Worm (Caenorhabditis elegans) whole organism, young adult: ENCODE measurements around the gene try-5.

Experiments used
- B0019.2 ChIP-seq: fragments of 200-800 bp; sonication (Bioruptor generic); conservative IDR thresholded peaks from 2 replicates; pipeline ENCODE4 v1.3.6; 2022; ENCODE audit warnings: missing genetic modification reagents, missing genetic modification characterization, missing compliant biosample characterization
- C06A6.2 ChIP-seq: fragments of 200-800 bp; sonication (Bioruptor generic); conservative IDR thresholded peaks from 2 replicates; pipeline ENCODE4 v1.3.6; 2022; ENCODE audit warnings: missing genetic modification characterization, missing compliant biosample characterization
- C17E4.6 ChIP-seq: fragments of 200-800 bp; sonication (Bioruptor generic); IDR thresholded peaks from 2 replicates; pipeline ENCODE4 v1.3.6; 2022; ENCODE audit warnings: missing genetic modification reagents, missing genetic modification characterization, missing compliant biosample characterization
- D2030.7 ChIP-seq: fragments of 200-800 bp; sonication (Bioruptor generic); IDR thresholded peaks from 2 replicates; pipeline ENCODE4 v1.3.6; 2022; ENCODE audit warnings: missing genetic modification reagents, missing genetic modification characterization, missing compliant biosample characterization
- F37B4.10 ChIP-seq: fragments of 200-800 bp; sonication (Bioruptor generic); IDR thresholded peaks from 2 replicates; pipeline ENCODE4 v1.3.6; 2022; ENCODE audit warnings: missing genetic modification characterization, missing compliant biosample characterization
- F39B2.1 ChIP-seq: fragments of 200-800 bp; sonication (Bioruptor generic); IDR thresholded peaks from 2 replicates; pipeline ENCODE4 v1.3.6; 2022; ENCODE audit warnings: missing genetic modification reagents, missing genetic modification characterization, missing compliant biosample characterization
- K11D2.4 ChIP-seq: fragments of 200-800 bp; sonication (Bioruptor generic); IDR thresholded peaks from 2 replicates; pipeline ENCODE4 v1.3.6; 2022; ENCODE audit warnings: missing genetic modification reagents, missing genetic modification characterization, missing compliant biosample characterization
- Y53G8AR.9 ChIP-seq: fragments of 200-800 bp; sonication (Bioruptor generic); conservative IDR thresholded peaks from 2 replicates; pipeline ENCODE4 v1.3.6; 2022; ENCODE audit warnings: missing genetic modification reagents, missing genetic modification characterization, missing compliant biosample characterization
- Y56A3A.18 ChIP-seq: fragments of 200-800 bp; sonication (Bioruptor generic); IDR thresholded peaks from 2 replicates; pipeline ENCODE4 v1.3.6; 2022; ENCODE audit warnings: missing genetic modification reagents, missing genetic modification characterization, missing compliant biosample characterization
- Y67H2A.10 ChIP-seq: fragments of 200-800 bp; sonication (Bioruptor generic); conservative IDR thresholded peaks from 2 replicates; pipeline ENCODE4 v1.3.6; 2022; ENCODE audit warnings: missing genetic modification reagents, missing genetic modification characterization, missing compliant biosample characterization
- Y79H2A.3 ChIP-seq: fragments of 200-800 bp; sonication (Bioruptor generic); conservative IDR thresholded peaks from 2 replicates; pipeline ENCODE4 v1.3.6; 2022; ENCODE audit warnings: missing genetic modification reagents, missing genetic modification characterization, missing compliant biosample characterization
- Y95B8A.8 ChIP-seq: fragments of 200-800 bp; sonication (Bioruptor generic); IDR thresholded peaks from 2 replicates; pipeline ENCODE4 v1.3.6; 2022; ENCODE audit warnings: missing genetic modification reagents, missing genetic modification characterization, missing compliant biosample characterization
- aptf-2 ChIP-seq: fragments of 200-800 bp; sonication (Bioruptor generic); conservative IDR thresholded peaks from 2 replicates; pipeline ENCODE4 v1.3.6; 2022; ENCODE audit warnings: missing genetic modification reagents, missing genetic modification characterization, missing compliant biosample characterization
- aptf-3 ChIP-seq: fragments of 200-800 bp; sonication (Bioruptor generic); IDR thresholded peaks from 2 replicates; pipeline ENCODE4 v1.3.6; 2022; ENCODE audit warnings: missing genetic modification characterization, missing compliant biosample characterization
- attf-3 ChIP-seq: fragments of 200-800 bp; sonication (Bioruptor generic); conservative IDR thresholded peaks from 2 replicates; pipeline ENCODE4 v1.3.6; 2022; ENCODE audit warnings: missing genetic modification reagents, missing genetic modification characterization, missing compliant biosample characterization
- attf-6 ChIP-seq: fragments of 200-800 bp; sonication (Bioruptor generic); IDR thresholded peaks from 2 replicates; pipeline ENCODE4 v1.3.6; 2022; ENCODE audit warnings: missing genetic modification reagents, missing genetic modification characterization, missing compliant biosample characterization
- bed-2 ChIP-seq: fragments of 200-800 bp; sonication (Bioruptor generic); IDR thresholded peaks from 2 replicates; pipeline ENCODE4 v1.3.6; 2022; ENCODE audit warnings: missing genetic modification reagents, missing genetic modification characterization, missing compliant biosample characterization
- cebp-1 ChIP-seq, 2 experiments: fragments of 200-800 bp in 1 of 2; sonication (Bioruptor generic) in 1 of 2; sonication (generic microtip) in 1 of 2; IDR thresholded peaks in 1 of 2; optimal IDR thresholded peaks in 1 of 2; 2 replicates each; pipeline versions ENCODE4 v1.3.6 to Lab custom; 2017 to 2022; ENCODE audit warnings: missing compliant biosample characterization in 2 of 2, missing genetic modification characterization in 2 of 2, mild to moderate bottlenecking in 1 of 2, missing genetic modification reagents in 1 of 2, moderate library complexity in 1 of 2
- cebp-2 ChIP-seq: fragments of 200-800 bp; sonication (Bioruptor generic); IDR thresholded peaks from 2 replicates; pipeline ENCODE4 v1.3.6; 2022; ENCODE audit warnings: missing genetic modification characterization, missing compliant biosample characterization
- ceh-100 ChIP-seq: fragments of 200-800 bp; sonication (Bioruptor generic); IDR thresholded peaks from 2 replicates; pipeline ENCODE4 v1.3.6; 2022; ENCODE audit warnings: missing genetic modification reagents, missing genetic modification characterization, missing compliant biosample characterization
- ceh-40 ChIP-seq: fragments of 200-800 bp; sonication (Bioruptor generic); IDR thresholded peaks from 2 replicates; pipeline ENCODE4 v1.3.6; 2022; ENCODE audit warnings: missing genetic modification characterization, missing compliant biosample characterization
- ceh-58 ChIP-seq: fragments of 200-800 bp; sonication (Bioruptor generic); IDR thresholded peaks from 2 replicates; pipeline ENCODE4 v1.3.6; 2022; ENCODE audit warnings: missing genetic modification characterization, missing compliant biosample characterization
- ceh-91 ChIP-seq: fragments of 200-800 bp; sonication (Bioruptor generic); IDR thresholded peaks from 2 replicates; pipeline ENCODE4 v1.3.6; 2022; ENCODE audit warnings: missing genetic modification reagents, missing genetic modification characterization, missing compliant biosample characterization
- egl-18 ChIP-seq: fragments of 200-800 bp; sonication (Bioruptor generic); IDR thresholded peaks from 2 replicates; pipeline ENCODE4 v1.3.6; 2022; ENCODE audit warnings: missing genetic modification reagents, missing genetic modification characterization, missing compliant biosample characterization
- egl-44 ChIP-seq: fragments of 200-800 bp; sonication (Bioruptor generic); IDR thresholded peaks from 2 replicates; pipeline ENCODE4 v1.3.6; 2022; ENCODE audit warnings: missing genetic modification reagents, missing genetic modification characterization, missing compliant biosample characterization
- ekl-4 ChIP-seq: fragments of 200-800 bp; sonication (Bioruptor generic); IDR thresholded peaks from 2 replicates; pipeline ENCODE4 v1.3.6; 2022; ENCODE audit warnings: missing genetic modification reagents, missing genetic modification characterization, missing compliant biosample characterization
- hmg-1.2 ChIP-seq: fragments of 200-800 bp; sonication (Bioruptor generic); IDR thresholded peaks from 2 replicates; pipeline ENCODE4 v1.3.6; 2022; ENCODE audit warnings: missing genetic modification reagents, missing genetic modification characterization, missing compliant biosample characterization
- hmg-20 ChIP-seq: fragments of 200-800 bp; sonication (Bioruptor generic); IDR thresholded peaks from 2 replicates; pipeline ENCODE4 v1.3.6; 2022; ENCODE audit warnings: missing genetic modification reagents, missing genetic modification characterization, missing compliant biosample characterization
- hsf-1 ChIP-seq: fragments of 200-800 bp; sonication (Bioruptor generic); IDR thresholded peaks from 2 replicates; pipeline ENCODE4 v1.3.6; 2022; ENCODE audit warnings: missing genetic modification reagents, missing genetic modification characterization, missing compliant biosample characterization
- let-526 ChIP-seq: fragments of 200-800 bp; sonication (Bioruptor generic); IDR thresholded peaks from 2 replicates; pipeline ENCODE4 v1.3.6; 2022; ENCODE audit warnings: missing genetic modification reagents, missing genetic modification characterization, missing compliant biosample characterization
- lin-26 ChIP-seq: fragments of 200-800 bp; sonication (Bioruptor generic); IDR thresholded peaks from 2 replicates; pipeline ENCODE4 v1.3.6; 2022; ENCODE audit warnings: missing genetic modification reagents, missing genetic modification characterization, missing compliant biosample characterization
- lir-1 ChIP-seq: fragments of 200-800 bp; sonication (Bioruptor generic); conservative IDR thresholded peaks from 2 replicates; pipeline ENCODE4 v1.3.6; 2022; ENCODE audit warnings: missing genetic modification reagents, missing genetic modification characterization, missing compliant biosample characterization
- madf-3 ChIP-seq: fragments of 200-800 bp; sonication (Bioruptor generic); IDR thresholded peaks from 2 replicates; pipeline ENCODE4 v1.3.6; 2022; ENCODE audit warnings: missing genetic modification reagents, missing genetic modification characterization, missing compliant biosample characterization
- madf-6 ChIP-seq: fragments of 200-800 bp; sonication (Bioruptor generic); IDR thresholded peaks from 2 replicates; pipeline ENCODE4 v1.3.6; 2022; ENCODE audit warnings: missing genetic modification reagents, missing genetic modification characterization, missing compliant biosample characterization
- mcd-1 ChIP-seq: fragments of 200-800 bp; sonication (Bioruptor generic); IDR thresholded peaks from 2 replicates; pipeline ENCODE4 v1.3.6; 2022; ENCODE audit warnings: missing genetic modification reagents, missing genetic modification characterization, missing compliant biosample characterization
- nfya-2 ChIP-seq: fragments of 200-800 bp; sonication (Bioruptor generic); IDR thresholded peaks from 2 replicates; pipeline ENCODE4 v1.3.6; 2022; ENCODE audit warnings: missing genetic modification reagents, missing genetic modification characterization, missing compliant biosample characterization
- nfyb-1 ChIP-seq: fragments of 200-800 bp; sonication (Bioruptor generic); IDR thresholded peaks from 2 replicates; pipeline ENCODE4 v1.3.6; 2022; ENCODE audit warnings: missing genetic modification reagents, missing genetic modification characterization, missing compliant biosample characterization
- pbrm-1 ChIP-seq: fragments of 200-800 bp; sonication (Bioruptor generic); IDR thresholded peaks from 2 replicates; pipeline ENCODE4 v1.3.6; 2022; ENCODE audit warnings: missing genetic modification reagents, missing genetic modification characterization, missing compliant biosample characterization
- rcor-1 ChIP-seq: fragments of 200-800 bp; sonication (Bioruptor generic); IDR thresholded peaks from 2 replicates; pipeline ENCODE4 v1.3.6; 2022; ENCODE audit warnings: missing genetic modification reagents, missing genetic modification characterization, missing compliant biosample characterization
- ztf-25 ChIP-seq: fragments of 200-800 bp; sonication (Bioruptor generic); IDR thresholded peaks from 2 replicates; pipeline ENCODE4 v1.3.6; 2022; ENCODE audit warnings: missing genetic modification reagents, missing genetic modification characterization, missing compliant biosample characterization
- ztf-28 ChIP-seq: fragments of 200-800 bp; sonication (Bioruptor generic); IDR thresholded peaks from 2 replicates; pipeline ENCODE4 v1.3.6; 2022; ENCODE audit warnings: missing genetic modification reagents, missing genetic modification characterization, missing compliant biosample characterization
- ztf-6 ChIP-seq: fragments of 200-800 bp; sonication (Bioruptor generic); IDR thresholded peaks from 2 replicates; pipeline ENCODE4 v1.3.6; 2022; ENCODE audit warnings: missing genetic modification reagents, missing genetic modification characterization, missing compliant biosample characterization

The try-5 gene

DNA sequence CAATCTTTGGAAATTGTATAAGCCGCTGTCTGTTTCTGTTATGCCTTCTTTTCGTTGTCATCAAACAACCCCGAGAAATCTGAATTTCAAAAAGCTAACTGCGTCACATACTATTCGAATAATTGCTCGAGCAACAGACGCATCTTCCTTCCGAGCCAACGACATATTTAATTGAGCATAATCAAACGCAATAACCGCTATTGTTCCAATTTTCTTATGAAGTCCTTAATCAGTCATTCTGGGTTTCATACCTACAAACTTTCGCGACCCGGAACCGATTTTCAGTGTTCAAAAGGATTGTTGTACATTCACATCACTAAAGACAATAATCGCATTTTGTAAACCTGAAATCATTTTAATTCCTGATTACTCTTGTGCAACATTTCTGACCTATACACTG lies 5.0 kb upstream of the try-5 start (continued):
- TF ChIP-seq ztf-6 (0 out of 2 replicates have a peak, but pooled peaks have one; percentile 18), egl-18 (GFP tag; lab: Robert Waterston, UW) (peak; percentile 74; the same call in 1 of the 2 replicates), lir-1 (0 out of 2 replicates have a peak, but pooled peaks have one; percentile 39), attf-3 (peak; percentile 62; the same call in 1 of the 2 replicates), hmg-1.2 (GFP tag; lab: Robert Waterston, UW) (peak; percentile 63), C17E4.6 (GFP tag; lab: Robert Waterston, UW) (peak; percentile 56; the same call in 1 of the 2 replicates), ztf-25 (GFP tag; lab: Robert Waterston, UW) (0 out of 2 replicates have a peak, but pooled peaks have one; percentile 57), K11D2.4 (GFP tag; lab: Robert Waterston, UW) (peak; percentile 91)

DNA sequence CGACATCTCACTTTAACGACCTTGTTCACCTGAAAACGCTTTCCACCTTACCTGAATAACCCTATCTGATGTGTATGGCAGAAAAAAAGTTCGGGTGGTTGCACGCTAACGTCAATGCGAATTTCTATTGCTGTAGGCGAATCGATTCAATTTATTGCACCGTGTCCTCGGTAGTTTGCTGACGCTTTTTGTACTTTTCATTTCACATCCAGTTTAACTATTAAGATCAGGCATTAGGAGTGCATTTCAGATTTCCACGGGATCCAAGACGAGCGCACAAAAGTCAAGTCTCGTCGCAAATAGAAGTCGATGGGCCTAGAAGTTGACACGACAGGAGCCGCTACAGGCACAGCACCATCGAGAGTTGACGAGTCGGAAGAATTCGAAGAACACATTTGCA lies 4.6 kb upstream of the try-5 start:
- TF ChIP-seq ceh-58 (GFP tag; lab: Robert Waterston, UW) (peak; percentile 65; the same call in 1 of the 2 replicates), Y79H2A.3 (GFP tag; lab: Robert Waterston, UW) (peak; percentile 98), bed-2 (GFP tag; lab: Robert Waterston, UW) (0 out of 2 replicates have a peak, but pooled peaks have one; percentile 15), Y67H2A.10 (GFP tag; lab: Robert Waterston, UW) (0 out of 2 replicates have a peak, but pooled peaks have one; percentile 23), cebp-2 (GFP tag; lab: Robert Waterston, UW) (peak; percentile 95), hmg-1.2 (GFP tag; lab: Robert Waterston, UW) (peak; percentile 67; the same call in 1 of the 2 replicates), D2030.7 (GFP tag; lab: Robert Waterston, UW) (peak; percentile 37), attf-6 (GFP tag; lab: Robert Waterston, UW) (peak; percentile 75), egl-44 (0 out of 2 replicates have a peak, but pooled peaks have one; percentile 41), aptf-3 (GFP tag; lab: Robert Waterston, UW) (0 out of 2 replicates have a peak, but pooled peaks have one; percentile 58), lir-1 (0 out of 2 replicates have a peak, but pooled peaks have one; percentile 24), nfya-2 (GFP tag; lab: Robert Waterston, UW) (peak; percentile 85; the same call in 1 of the 2 replicates), mcd-1 (GFP tag; lab: Robert Waterston, UW) (peak; percentile 58), C06A6.2 (GFP tag; lab: Robert Waterston, UW) (peak; percentile 75), nfyb-1 (GFP tag; lab: Robert Waterston, UW) (peak; percentile 87), K11D2.4 (GFP tag; lab: Robert Waterston, UW) (peak; percentile 93), ceh-100 (peak; percentile 59; the same call in 1 of the 2 replicates), ztf-25 (GFP tag; lab: Robert Waterston, UW) (0 out of 2 replicates have a peak, but pooled peaks have one; percentile 16), Y95B8A.8 (GFP tag; lab: Robert Waterston, UW) (peak; percentile 93), rcor-1 (GFP tag; lab: Robert Waterston, UW) (peak; percentile 70), F37B4.10 (GFP tag; lab: Robert Waterston, UW) (peak; percentile 94; the same call in 1 of the 2 replicates), cebp-1 (GFP tag; IDR thresholded peaks at IDR 0.05; lab: Robert Waterston, UW) (peak; percentile 70; the same call in 1 of the 2 replicates), cebp-1 (tag; optimal IDR thresholded peaks at IDR 0.05; lab: Kevin White, UChicago) (peak; percentile 22), madf-6 (GFP tag; lab: Robert Waterston, UW) (peak; percentile 70), madf-3 (GFP tag; lab: Robert Waterston, UW) (peak; percentile 90), lin-26 (peak; percentile 76; the same call in 1 of the 2 replicates), B0019.2 (GFP tag; lab: Robert Waterston, UW) (0 out of 2 replicates have a peak, but pooled peaks have one; percentile 17), Y53G8AR.9 (GFP tag; lab: Robert Waterston, UW) (peak; percentile 97), pbrm-1 (peak; percentile 87), ceh-91 (peak; percentile 43; the same call in 1 of the 2 replicates), let-526 (GFP tag; lab: Robert Waterston, UW) (peak; percentile 72; the same call in 1 of the 2 replicates), ztf-28 (peak; percentile 78), Y56A3A.18 (GFP tag; lab: Robert Waterston, UW) (peak; percentile 96), C17E4.6 (GFP tag; lab: Robert Waterston, UW) (peak; percentile 93), ceh-40 (GFP tag; lab: Robert Waterston, UW) (0 out of 2 replicates have a peak, but pooled peaks have one; percentile 35), hmg-20 (GFP tag; lab: Robert Waterston, UW) (peak; percentile 79; the same call in 1 of the 2 replicates), egl-18 (GFP tag; lab: Robert Waterston, UW) (peak; percentile 70; the same call in 1 of the 2 replicates), hsf-1 (peak; percentile 70), attf-3 (peak; percentile 42; the same call in 1 of the 2 replicates), aptf-2 (GFP tag; lab: Robert Waterston, UW) (0 out of 2 replicates have a peak, but pooled peaks have one; percentile 37), F39B2.1 (GFP tag; lab: Robert Waterston, UW) (peak; percentile 88; the same call in 1 of the 2 replicates), ekl-4 (GFP tag; lab: Robert Waterston, UW) (peak; percentile 83)
- TF ChIP-seq, all 124 proteins: peak for 41; not testable (repeated sequence) for 83
